Fruit fly (Drosophila melanogaster): ENCODE data around the gene CG3407.

Gene CG3407

DNA sequence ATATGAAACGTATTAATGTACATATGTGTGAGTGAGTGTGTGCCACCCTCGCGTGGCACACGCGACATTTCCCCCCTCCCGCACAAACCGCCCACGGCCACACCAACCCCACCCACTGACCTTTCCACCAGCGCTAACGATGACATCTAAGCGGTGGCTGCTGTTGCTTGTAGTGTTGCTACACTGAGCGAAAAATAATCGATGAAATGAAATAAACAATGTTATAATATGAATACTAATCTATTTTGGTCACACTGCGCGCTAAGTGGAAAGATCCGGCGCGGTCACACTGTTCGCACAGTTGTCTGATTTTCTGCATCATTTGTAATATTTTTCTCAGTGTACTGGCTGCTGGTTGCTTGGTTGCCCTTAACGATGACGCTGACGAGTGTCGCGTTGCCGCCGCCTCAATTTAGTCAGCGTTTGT lies 19.1 kb upstream of the CG3407 start (continued):
- TF ChIP-seq CG15269 (tag; optimal IDR thresholded peaks at IDR 0.05) (peak; percentile 92), klu (GFP tag; IDR thresholded peaks at IDR 0.05) (peak; percentile 87), seq (GFP tag; IDR thresholded peaks at IDR 0.05) (peak; percentile 91), BEAF-32 (GFP tag; optimal IDR thresholded peaks at IDR 0.05) (peak; percentile 3), CG2889 (GFP tag; IDR thresholded peaks at IDR 0.05) (peak; percentile 90), Adf1 (GFP tag; IDR thresholded peaks at IDR 0.05) (no peak; the same call in 1 of the 2 replicates), Tbp (GFP tag; optimal IDR thresholded peaks at IDR 0.05) (no peak), CG2712 (tag; optimal IDR thresholded peaks at IDR 0.05) (peak; percentile 98), hbn (GFP tag; IDR thresholded peaks at IDR 0.05; ENCODE audit: partially characterized antibody) (no peak), zfh1 (GFP tag; IDR thresholded peaks at IDR 0.05) (peak; percentile 99), gro (GFP tag; optimal IDR thresholded peaks at IDR 0.05) (peak; percentile 85), her (GFP tag; optimal IDR thresholded peaks at IDR 0.05) (peak; percentile 90), Fer3 (tag; optimal IDR thresholded peaks at IDR 0.05) (peak; percentile 89), CG1792 (GFP tag; optimal IDR thresholded peaks at IDR 0.05) (peak; percentile 94), sug (tag; optimal IDR thresholded peaks at IDR 0.05) (peak; percentile 76), Spps (tag; optimal IDR thresholded peaks at IDR 0.05) (peak; percentile 97), CG4617 (GFP tag; optimal IDR thresholded peaks at IDR 0.05; ENCODE audit: borderline replicate concordance) (peak; percentile 94), ems (GFP tag; optimal IDR thresholded peaks at IDR 0.05) (peak; percentile 97), CG4730 (GFP tag; IDR thresholded peaks at IDR 0.05) (peak; percentile 88), kay (GFP tag; optimal IDR thresholded peaks at IDR 0.05) (peak; percentile 96), CG1529 (GFP tag; optimal IDR thresholded peaks at IDR 0.05) (peak; percentile 97), Hand (GFP tag; optimal IDR thresholded peaks at IDR 0.05) (no peak), Gsc (GFP tag; IDR thresholded peaks at IDR 0.05) (peak; percentile 91), CG32772 (GFP tag; IDR thresholded peaks at IDR 0.05) (peak; percentile 95), pita (GFP tag; optimal IDR thresholded peaks at IDR 0.05) (no peak), CoRest (tag; optimal IDR thresholded peaks at IDR 0.05) (peak; percentile 96), Ets65A (GFP tag) (peak; percentile 100), CG10979 (tag; optimal IDR thresholded peaks at IDR 0.05) (peak; percentile 99), CG6813 (GFP tag; optimal IDR thresholded peaks at IDR 0.05) (peak; percentile 97), slbo (GFP tag; IDR thresholded peaks at IDR 0.05) (peak; percentile 90), Hmx (GFP tag; optimal IDR thresholded peaks at IDR 0.05) (peak; percentile 57), Nf-YA (GFP tag; IDR thresholded peaks at IDR 0.05) (peak; percentile 91), cwo (GFP tag; optimal IDR thresholded peaks at IDR 0.05) (peak; percentile 84), Rfx (GFP tag; IDR thresholded peaks at IDR 0.05) (peak; percentile 93), TFAM (GFP tag; optimal IDR thresholded peaks at IDR 0.05) (peak; percentile 92), crc (GFP tag; optimal IDR thresholded peaks at IDR 0.05) (peak; percentile 91), CG1024 (GFP tag; IDR thresholded peaks at IDR 0.05) (peak; percentile 95), CG17568 (GFP tag; optimal IDR thresholded peaks at IDR 0.05) (peak; percentile 92), CG32532 (GFP tag; IDR thresholded peaks at IDR 0.05) (peak; percentile 90), Max (GFP tag; optimal IDR thresholded peaks at IDR 0.05) (peak; percentile 95), caup (GFP tag; optimal IDR thresholded peaks at IDR 0.05; ENCODE audit: severe bottlenecking) (peak; percentile 91), aop (GFP tag; IDR thresholded peaks at IDR 0.05) (peak; percentile 83), D19A (tag; optimal IDR thresholded peaks at IDR 0.05) (peak; percentile 87), tio (GFP tag; optimal IDR thresholded peaks at IDR 0.05) (peak; percentile 95), Ptx1 (GFP tag; IDR thresholded peaks at IDR 0.05) (peak; percentile 96), CG10147 (GFP tag; optimal IDR thresholded peaks at IDR 0.05) (peak; percentile 90), Dad (GFP tag; optimal IDR thresholded peaks at IDR 0.05) (peak; percentile 96), Sox102F (GFP tag; optimal IDR thresholded peaks at IDR 0.05) (peak; percentile 97), kah (GFP tag; optimal IDR thresholded peaks at IDR 0.05) (peak; percentile 91), Sox100B (GFP tag; optimal IDR thresholded peaks at IDR 0.05) (peak; percentile 94), Drgx (GFP tag; IDR thresholded peaks at IDR 0.05) (peak; percentile 50; the same call in 1 of the 2 replicates)

Data from whole organism, embryonic.